Worm (Caenorhabditis elegans): Measurements from ENCODE around the gene papl-1.

DNA sequence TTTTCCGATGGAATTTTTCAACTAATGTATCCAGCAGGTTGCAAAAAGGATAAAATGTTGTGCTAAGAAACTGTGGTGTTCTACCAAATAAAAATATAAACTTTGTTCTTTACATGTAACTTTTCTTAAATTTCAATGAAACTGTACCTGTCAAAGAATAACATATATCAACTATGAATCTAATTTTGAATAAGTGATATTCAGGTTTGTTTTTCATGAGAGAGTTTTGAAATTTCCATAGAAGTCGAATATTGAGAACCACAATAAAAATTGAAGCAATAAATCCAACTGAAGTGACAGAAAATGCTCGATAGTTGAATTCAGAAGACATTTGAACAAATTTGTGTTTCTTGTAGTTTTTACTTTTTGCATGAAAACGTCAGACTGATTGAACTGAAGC, 30.6 kb upstream of the papl-1 start, which contains the start of gene srbc-43:
- TF ChIP-seq nhr-12 (tag; optimal IDR thresholded peaks at IDR 0.05) (no peak), unc-39 (tag; optimal IDR thresholded peaks at IDR 0.05) (no peak)
